Fruit fly (Drosophila melanogaster) whole organism, pupa: Measurements from ENCODE around the gene CG31088.

Experiments
- CG15710 ChIP-seq: fragments of 200-800 bp; sonication (Bioruptor generic); optimal IDR thresholded peaks from 2 replicates; lab custom pipeline; 2018; ENCODE audit warnings: missing biosample characterization, mild to moderate bottlenecking, missing genetic modification characterization, moderate library complexity
- CG32121 ChIP-seq: fragments of 200-800 bp; sonication (Bioruptor generic); IDR thresholded peaks from 2 replicates; pipeline ENCODE4 v1.3.6; 2022; ENCODE audit warnings: missing biosample characterization, missing genetic modification characterization
- CG34367 ChIP-seq: fragments of 200-800 bp; sonication (Bioruptor generic); optimal IDR thresholded peaks from 2 replicates; lab custom pipeline; 2018; ENCODE audit warnings: missing biosample characterization, mild to moderate bottlenecking, missing genetic modification characterization
- CG8159 ChIP-seq: fragments of 200-800 bp; sonication (Bioruptor generic); optimal IDR thresholded peaks from 3 replicates; lab custom pipeline; 2018; ENCODE audit warnings: missing biosample characterization, mild to moderate bottlenecking, missing genetic modification characterization, moderate library complexity
- EcR ChIP-seq: fragments of 200-800 bp; sonication (Bioruptor generic); optimal IDR thresholded peaks from 3 replicates; lab custom pipeline; 2019; ENCODE audit warnings: missing biosample characterization, missing genetic modification characterization, mild to moderate bottlenecking, moderate library complexity, missing genetic modification reagents
- Pif1B ChIP-seq: fragments of 200-800 bp; sonication (Bioruptor generic); optimal IDR thresholded peaks from 3 replicates; lab custom pipeline; 2016; ENCODE audit warnings: missing biosample characterization, missing genetic modification characterization

- no peak for TF ChIP-seq CG34367 (tag; lab: Kevin White, UChicago)
- peak; percentile 51; the same call in 1 of the 2 replicates for TF ChIP-seq CG32121 (GFP tag; lab: Robert Waterston, UW)
- TF ChIP-seq Pif1B: no peak
- no peak for TF ChIP-seq CG15710 (tag; lab: Kevin White, UChicago)
- TF ChIP-seq CG8159 (tag; lab: Kevin White, UChicago): no peak
- TF ChIP-seq EcR (GFP tag; lab: Kevin White, UChicago): no peak
Measured at dm6 chr3R:15922622-15923574, 27.8 kb downstream of the CG31088 start.
